Worm (Caenorhabditis elegans) whole organism, L2 larva: ENCODE data around the gene F13B12.2.

Source experiments
- R02D3.7 ChIP-seq: fragments of 150-350 bp; optimal IDR thresholded peaks from 2 replicates; lab custom pipeline; 2014; ENCODE audit warnings: missing biosample characterization, missing genetic modification characterization
- ZK546.5 ChIP-seq: sonication (generic microtip); optimal IDR thresholded peaks from 2 replicates; lab custom pipeline; 2017; ENCODE audit warnings: missing biosample characterization, missing genetic modification characterization
- crh-2 ChIP-seq: sonication (generic microtip); optimal IDR thresholded peaks from 2 replicates; lab custom pipeline; 2017; ENCODE audit warnings: missing biosample characterization, missing genetic modification characterization
- skn-1 ChIP-seq: sonication (generic microtip); optimal IDR thresholded peaks from 2 replicates; lab custom pipeline; 2017; ENCODE audit warnings: missing biosample characterization, missing genetic modification characterization

DNA sequence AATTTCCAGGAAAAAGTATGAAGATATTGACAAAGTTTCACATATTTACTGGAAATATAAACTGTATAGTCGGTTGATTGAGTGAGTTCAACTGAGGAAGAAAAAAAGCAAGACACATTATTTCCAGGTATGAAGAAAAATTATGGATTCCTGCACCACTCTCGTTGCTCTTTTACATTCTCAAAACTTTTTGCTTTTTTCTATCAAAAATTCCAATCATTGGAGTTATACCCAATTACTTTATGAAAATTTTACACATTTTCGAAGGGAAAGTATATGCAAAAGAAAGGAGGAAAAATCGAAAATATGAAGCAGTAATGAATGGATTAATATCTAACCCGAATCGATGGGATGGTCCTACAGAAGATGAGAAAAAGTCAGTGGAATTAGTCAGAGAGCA lies 14.0 kb upstream of the F13B12.2 start:
- no peak for TF ChIP-seq ZK546.5
- TF ChIP-seq R02D3.7 (tag; lab: Kevin White, UChicago): no peak
- TF ChIP-seq crh-2 (tag; lab: Kevin White, UChicago): no peak
- no peak for TF ChIP-seq skn-1 (tag; lab: Kevin White, UChicago)
